Worm (Caenorhabditis elegans): ENCODE measurements around the gene clec-145.

DNA sequence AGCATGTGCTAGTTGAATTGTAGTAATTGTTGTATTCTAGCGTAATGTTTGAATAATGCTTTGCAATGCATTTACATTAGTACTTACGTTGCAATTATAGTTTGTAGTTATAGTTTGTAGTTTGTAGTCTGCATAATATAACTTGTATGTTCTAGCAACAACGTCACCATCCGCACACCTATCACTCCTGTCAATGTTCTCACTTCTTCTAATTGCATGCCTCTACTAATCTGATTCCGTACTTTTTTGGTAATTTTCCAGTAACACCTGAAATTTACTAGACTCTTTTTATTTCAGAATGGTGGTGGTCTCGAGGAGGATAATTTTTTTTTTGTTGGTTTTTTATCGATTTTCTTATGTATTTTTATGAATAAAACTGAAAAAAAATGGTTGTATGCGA, 46.2 kb upstream of the clec-145 start:
- no peak for TF ChIP-seq unc-62 (GFP tag; optimal IDR thresholded peaks at IDR 0.05)
- TF ChIP-seq unc-120 (tag; optimal IDR thresholded peaks at IDR 0.05; ENCODE audit: poor library complexity, severe bottlenecking), result no peak
- TF ChIP-seq lsy-2 (tag; optimal IDR thresholded peaks at IDR 0.05), result no peak
- TF ChIP-seq bed-3 (GFP tag; optimal IDR thresholded peaks at IDR 0.05), result no peak
- no peak for TF ChIP-seq zip-8 (tag; optimal IDR thresholded peaks at IDR 0.05)
- TF ChIP-seq nhr-76 (tag; optimal IDR thresholded peaks at IDR 0.05), result no peak
- TF ChIP-seq nhr-28 (tag; optimal IDR thresholded peaks at IDR 0.05), result no peak
- TF ChIP-seq sptf-1 (tag; optimal IDR thresholded peaks at IDR 0.05), result no peak
- no peak for TF ChIP-seq nhr-12 (tag; optimal IDR thresholded peaks at IDR 0.05)
- no peak for TF ChIP-seq elt-3 (tag; optimal IDR thresholded peaks at IDR 0.05)
- TF ChIP-seq sem-2 (GFP tag; optimal IDR thresholded peaks at IDR 0.05), result no peak

Measured in whole organism, mixed stage, embryonic.